Worm (Caenorhabditis elegans): ENCODE data around the gene ncx-1.

ncx-1 gene

ce11 chrV:20059370-20059769 lies 61.1 kb downstream of the ncx-1 start:
- TF ChIP-seq ceh-28 (tag; optimal IDR thresholded peaks at IDR 0.05) = peak; percentile 73
- TF ChIP-seq Y5F2A.4 (GFP tag; optimal IDR thresholded peaks at IDR 0.05) = no peak
- TF ChIP-seq lin-39 (tag; optimal IDR thresholded peaks at IDR 0.05) = no peak
- TF ChIP-seq aha-1 (tag) = peak; percentile 26
